Worm (Caenorhabditis elegans) whole organism, L1 larva: ENCODE results near the gene rpoa-49.

ENCODE experiments used
- jun-1 ChIP-seq: fragments of 150-350 bp; optimal IDR thresholded peaks from 2 replicates; lab custom pipeline; 2014; ENCODE audit warnings: missing biosample characterization, missing genetic modification reagents, missing genetic modification characterization
- snu-23 ChIP-seq: sonication (generic microtip); optimal IDR thresholded peaks from 2 replicates; lab custom pipeline; 2016; ENCODE audit warnings: missing genetic modification characterization, missing compliant biosample characterization
- ztf-11 ChIP-seq, 2 experiments: sonication (generic microtip); optimal IDR thresholded peaks; 2 replicates each; lab custom pipeline; 2016 to 2017; ENCODE audit warnings: missing genetic modification characterization in 2 of 2, missing biosample characterization in 1 of 2, missing compliant biosample characterization in 1 of 2

DNA sequence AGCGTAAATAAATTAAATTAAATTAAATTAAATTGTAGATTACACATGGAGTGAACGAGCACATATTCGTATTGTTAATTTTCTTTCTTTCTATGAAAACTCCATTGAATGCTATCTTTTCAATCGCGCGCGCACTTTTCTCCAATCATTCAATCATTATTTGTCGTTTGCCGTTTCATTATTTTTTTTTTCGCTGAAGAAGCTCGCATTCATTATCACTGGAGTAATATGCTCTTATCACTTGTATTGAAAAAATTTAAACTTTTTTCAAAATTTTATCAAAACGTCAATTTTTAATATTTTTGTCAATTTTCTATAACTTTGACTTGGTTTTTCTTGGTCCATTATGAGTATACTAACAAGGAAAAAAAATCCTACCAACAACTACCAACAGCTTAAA is 20.6 kb downstream of the rpoa-49 start:
- TF ChIP-seq jun-1 (tag; lab: Kevin White, UChicago) (no peak), ztf-11 (tag; optimal IDR thresholded peaks at IDR 0.05; lab: Kevin White, UChicago) (no peak), snu-23 (GFP tag; lab: Kevin White, UChicago) (no peak)
